Worm (Caenorhabditis elegans) whole organism, young adult: ENCODE results near the gene popl-1.

ENCODE experiments used
- B0019.2 ChIP-seq: fragments of 200-800 bp; sonication (Bioruptor generic); conservative IDR thresholded peaks from 2 replicates; pipeline ENCODE4 v1.3.6; 2022; ENCODE audit warnings: missing genetic modification reagents, missing genetic modification characterization, missing compliant biosample characterization
- D2030.7 ChIP-seq: fragments of 200-800 bp; sonication (Bioruptor generic); IDR thresholded peaks from 2 replicates; pipeline ENCODE4 v1.3.6; 2022; ENCODE audit warnings: missing genetic modification reagents, missing genetic modification characterization, missing compliant biosample characterization
- F10E7.11 ChIP-seq: sonication (generic microtip); optimal IDR thresholded peaks from 2 replicates; lab custom pipeline; 2017; ENCODE audit warnings: mild to moderate bottlenecking, missing genetic modification characterization, moderate library complexity, missing compliant biosample characterization
- F37B4.10 ChIP-seq: fragments of 200-800 bp; sonication (Bioruptor generic); IDR thresholded peaks from 2 replicates; pipeline ENCODE4 v1.3.6; 2022; ENCODE audit warnings: missing genetic modification characterization, missing compliant biosample characterization
- F39B2.1 ChIP-seq: fragments of 200-800 bp; sonication (Bioruptor generic); IDR thresholded peaks from 2 replicates; pipeline ENCODE4 v1.3.6; 2022; ENCODE audit warnings: missing genetic modification reagents, missing genetic modification characterization, missing compliant biosample characterization
- F57A8.1 ChIP-seq: fragments of 200-800 bp; sonication (Bioruptor generic); optimal IDR thresholded peaks from 2 replicates; lab custom pipeline; 2018; ENCODE audit warnings: mild to moderate bottlenecking, missing genetic modification characterization, moderate library complexity, missing compliant biosample characterization
- F57C9.4 ChIP-seq: sonication (generic microtip); optimal IDR thresholded peaks from 2 replicates; lab custom pipeline; 2017; ENCODE audit warnings: mild to moderate bottlenecking, missing genetic modification characterization, missing compliant biosample characterization
- Y53F4B.3 ChIP-seq: fragments of 200-800 bp; sonication (Bioruptor generic); IDR thresholded peaks from 2 replicates; pipeline ENCODE4 v1.3.6; 2022; ENCODE audit warnings: missing genetic modification reagents, missing genetic modification characterization, missing compliant biosample characterization
- Y95B8A.8 ChIP-seq: fragments of 200-800 bp; sonication (Bioruptor generic); IDR thresholded peaks from 2 replicates; pipeline ENCODE4 v1.3.6; 2022; ENCODE audit warnings: missing genetic modification reagents, missing genetic modification characterization, missing compliant biosample characterization
- atf-7 ChIP-seq: sonication (generic microtip); optimal IDR thresholded peaks from 2 replicates; lab custom pipeline; 2017; ENCODE audit warnings: mild to moderate bottlenecking, missing genetic modification characterization, missing compliant biosample characterization
- attf-3 ChIP-seq: fragments of 200-800 bp; sonication (Bioruptor generic); conservative IDR thresholded peaks from 2 replicates; pipeline ENCODE4 v1.3.6; 2022; ENCODE audit warnings: missing genetic modification reagents, missing genetic modification characterization, missing compliant biosample characterization
- bed-2 ChIP-seq: fragments of 200-800 bp; sonication (Bioruptor generic); IDR thresholded peaks from 2 replicates; pipeline ENCODE4 v1.3.6; 2022; ENCODE audit warnings: missing genetic modification reagents, missing genetic modification characterization, missing compliant biosample characterization
- cebp-1 ChIP-seq, 2 experiments: fragments of 200-800 bp in 1 of 2; sonication (Bioruptor generic) in 1 of 2; sonication (generic microtip) in 1 of 2; IDR thresholded peaks in 1 of 2; optimal IDR thresholded peaks in 1 of 2; 2 replicates each; pipeline versions ENCODE4 v1.3.6 to Lab custom; 2017 to 2022; ENCODE audit warnings: missing compliant biosample characterization in 2 of 2, missing genetic modification characterization in 2 of 2, mild to moderate bottlenecking in 1 of 2, missing genetic modification reagents in 1 of 2, moderate library complexity in 1 of 2
- ceh-58 ChIP-seq: fragments of 200-800 bp; sonication (Bioruptor generic); IDR thresholded peaks from 2 replicates; pipeline ENCODE4 v1.3.6; 2022; ENCODE audit warnings: missing genetic modification characterization, missing compliant biosample characterization
- chd-7 ChIP-seq: sonication (generic microtip); optimal IDR thresholded peaks from 2 replicates; lab custom pipeline; 2016; ENCODE audit warnings: mild to moderate bottlenecking, missing genetic modification characterization, moderate library complexity, missing compliant biosample characterization
- efl-1 ChIP-seq: fragments of 150-350 bp; optimal IDR thresholded peaks from 2 replicates; lab custom pipeline; 2014; ENCODE audit warnings: missing biosample characterization, missing genetic modification reagents, missing genetic modification characterization
- lin-40 ChIP-seq: sonication (generic microtip); optimal IDR thresholded peaks from 2 replicates; lab custom pipeline; 2016; ENCODE audit warnings: missing genetic modification characterization, mild to moderate bottlenecking, missing compliant biosample characterization, missing genotype, missing genetic modification reagents
- lin-54 ChIP-seq: fragments of 200-800 bp; sonication (Bioruptor generic); optimal IDR thresholded peaks from 2 replicates; lab custom pipeline; 2018; ENCODE audit warnings: mild to moderate bottlenecking, missing genetic modification characterization, missing compliant biosample characterization
- lsl-1 ChIP-seq: fragments of 200-800 bp; sonication (Bioruptor generic); optimal IDR thresholded peaks from 2 replicates; lab custom pipeline; 2018; ENCODE audit warnings: mild to moderate bottlenecking, missing genetic modification characterization, moderate library complexity, missing compliant biosample characterization
- madf-10 ChIP-seq: sonication (generic microtip); optimal IDR thresholded peaks from 2 replicates; lab custom pipeline; 2016; ENCODE audit warnings: mild to moderate bottlenecking, missing genetic modification characterization, missing compliant biosample characterization
- madf-6 ChIP-seq: fragments of 200-800 bp; sonication (Bioruptor generic); IDR thresholded peaks from 2 replicates; pipeline ENCODE4 v1.3.6; 2022; ENCODE audit warnings: missing genetic modification reagents, missing genetic modification characterization, missing compliant biosample characterization
- mcd-1 ChIP-seq: fragments of 200-800 bp; sonication (Bioruptor generic); IDR thresholded peaks from 2 replicates; pipeline ENCODE4 v1.3.6; 2022; ENCODE audit warnings: missing genetic modification reagents, missing genetic modification characterization, missing compliant biosample characterization
- nfya-1 ChIP-seq: sonication (generic microtip); optimal IDR thresholded peaks from 2 replicates; lab custom pipeline; 2017; ENCODE audit warnings: antibody characterized with exemption, missing compliant biosample characterization, missing genetic modification characterization, borderline replicate concordance; ENCODE audit not compliant: insufficient read depth
- nhr-90 ChIP-seq: sonication (generic microtip); optimal IDR thresholded peaks from 2 replicates; lab custom pipeline; 2016; ENCODE audit warnings: missing genotype, mild to moderate bottlenecking, missing genetic modification characterization, missing compliant biosample characterization
- rcor-1 ChIP-seq: fragments of 200-800 bp; sonication (Bioruptor generic); IDR thresholded peaks from 2 replicates; pipeline ENCODE4 v1.3.6; 2022; ENCODE audit warnings: missing genetic modification reagents, missing genetic modification characterization, missing compliant biosample characterization
- rec-8 ChIP-seq, 2 experiments: sonication (generic microtip); optimal IDR thresholded peaks; 2 replicates each; lab custom pipeline; 2016; ENCODE audit warnings: mild to moderate bottlenecking in 2 of 2, missing genetic modification characterization in 2 of 2, missing genetic modification reagents in 2 of 2, missing genotype in 2 of 2, missing biosample characterization in 1 of 2, missing compliant biosample characterization in 1 of 2, moderate library complexity in 1 of 2
- repo-1 ChIP-seq: sonication (generic microtip); optimal IDR thresholded peaks from 2 replicates; lab custom pipeline; 2017; ENCODE audit warnings: mild to moderate bottlenecking, missing genetic modification characterization, missing compliant biosample characterization
- sea-2 ChIP-seq: fragments of 200-800 bp; sonication (Bioruptor generic); IDR thresholded peaks from 2 replicates; pipeline ENCODE4 v1.3.6; 2022; ENCODE audit warnings: missing genetic modification characterization, missing compliant biosample characterization
- snpc-1.3 ChIP-seq: sonication (generic microtip); optimal IDR thresholded peaks from 2 replicates; lab custom pipeline; 2017; ENCODE audit warnings: missing genetic modification characterization, mild to moderate bottlenecking, missing compliant biosample characterization, antibody characterized with exemption, moderate library complexity, missing genotype, missing genetic modification reagents; ENCODE audit not compliant: insufficient read depth
- tbp1 ChIP-seq: fragments of 200-800 bp; sonication (Bioruptor generic); optimal IDR thresholded peaks from 2 replicates; lab custom pipeline; 2018; ENCODE audit warnings: mild to moderate bottlenecking, missing genetic modification characterization, missing compliant biosample characterization
- unc-130 ChIP-seq: sonication (generic microtip); optimal IDR thresholded peaks from 2 replicates; lab custom pipeline; 2016; ENCODE audit warnings: missing genetic modification reagents, missing genetic modification characterization, missing compliant biosample characterization
- xnd-1 ChIP-seq: sonication (generic microtip); optimal IDR thresholded peaks from 2 replicates; lab custom pipeline; 2016; ENCODE audit warnings: missing genotype, missing genetic modification reagents, missing genetic modification characterization, missing compliant biosample characterization
- ztf-28 ChIP-seq: fragments of 200-800 bp; sonication (Bioruptor generic); IDR thresholded peaks from 2 replicates; pipeline ENCODE4 v1.3.6; 2022; ENCODE audit warnings: missing genetic modification reagents, missing genetic modification characterization, missing compliant biosample characterization
- ztf-6 ChIP-seq: fragments of 200-800 bp; sonication (Bioruptor generic); IDR thresholded peaks from 2 replicates; pipeline ENCODE4 v1.3.6; 2022; ENCODE audit warnings: missing genetic modification reagents, missing genetic modification characterization, missing compliant biosample characterization

The popl-1 gene

DNA sequence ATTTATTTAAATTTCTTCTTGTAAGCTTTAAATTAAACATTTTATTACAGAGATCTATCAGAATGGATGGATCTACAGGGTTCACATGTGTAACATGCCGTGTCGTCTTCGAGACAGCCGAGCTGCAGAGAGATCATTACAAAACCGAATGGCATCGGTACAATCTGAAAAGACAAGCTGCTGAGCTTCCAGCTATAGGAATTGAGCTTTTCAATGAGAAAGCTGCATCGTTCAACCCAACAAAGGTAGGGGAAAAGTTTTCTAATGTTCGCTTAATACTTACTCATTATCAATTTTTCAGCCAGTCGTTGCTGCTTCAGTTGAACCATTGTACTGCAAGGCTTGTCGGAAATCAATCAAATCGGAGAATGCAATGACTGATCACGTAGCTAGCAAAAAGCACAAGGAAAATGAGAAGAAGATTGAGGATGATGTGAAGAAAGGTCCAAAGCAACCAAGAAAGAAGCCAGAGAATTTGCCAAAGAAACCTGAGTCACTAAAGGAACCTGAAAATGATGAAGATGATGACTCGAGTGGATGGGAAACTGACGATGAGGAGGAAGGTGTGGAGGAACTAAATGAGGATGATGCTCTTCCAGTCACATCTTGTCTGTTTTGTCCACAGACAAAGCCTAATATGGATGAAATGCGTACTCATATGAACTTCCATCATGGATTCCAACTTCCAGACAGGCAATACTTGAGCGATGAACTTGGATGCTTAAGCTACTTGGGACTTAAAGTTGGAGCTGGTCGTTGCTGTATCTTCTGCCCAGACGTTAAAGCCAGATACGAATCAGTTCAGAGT lies 48.9 kb downstream of the popl-1 start, which contains the start of gene znf-622:
Gene znf-622, plus strand, starts transcription at position 51 of the 808 bp plus-strand sequence.
- TF ChIP-seq ceh-58 (GFP tag; lab: Robert Waterston, UW): no peak
- no peak for TF ChIP-seq F57C9.4
- no peak for TF ChIP-seq tbp1 (GFP tag; lab: Kevin White, UChicago)
- TF ChIP-seq, all 124 proteins: peak for 0

DNA sequence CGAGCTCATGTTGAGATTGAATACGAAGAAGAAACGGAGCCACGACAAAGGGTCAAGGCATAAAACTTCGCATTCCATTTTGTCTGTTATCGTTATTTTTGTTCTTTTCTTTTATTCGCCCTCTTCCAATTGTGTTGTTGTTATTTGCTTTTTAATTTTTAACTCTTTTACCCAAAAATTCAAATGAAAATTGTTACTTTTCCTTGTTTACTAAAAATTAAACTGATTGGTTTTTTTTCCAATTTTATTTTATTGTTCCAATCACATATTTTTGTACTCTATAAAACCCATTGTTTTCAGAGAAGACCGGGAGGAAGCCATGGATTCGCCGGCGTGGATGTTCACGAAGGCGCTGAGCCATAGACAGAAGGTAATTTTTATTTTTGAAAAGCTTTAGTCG lies 50.3 kb downstream of the popl-1 start, which contains the start of gene C16A3.5:
Gene C16A3.5, plus strand, starts transcription at position 301 of the 400 bp plus-strand sequence.
- TF ChIP-seq atf-7 (tag; lab: Kevin White, UChicago) (no peak), mcd-1 (0 out of 2 replicates have a peak, but pooled peaks have one; percentile 11)

DNA sequence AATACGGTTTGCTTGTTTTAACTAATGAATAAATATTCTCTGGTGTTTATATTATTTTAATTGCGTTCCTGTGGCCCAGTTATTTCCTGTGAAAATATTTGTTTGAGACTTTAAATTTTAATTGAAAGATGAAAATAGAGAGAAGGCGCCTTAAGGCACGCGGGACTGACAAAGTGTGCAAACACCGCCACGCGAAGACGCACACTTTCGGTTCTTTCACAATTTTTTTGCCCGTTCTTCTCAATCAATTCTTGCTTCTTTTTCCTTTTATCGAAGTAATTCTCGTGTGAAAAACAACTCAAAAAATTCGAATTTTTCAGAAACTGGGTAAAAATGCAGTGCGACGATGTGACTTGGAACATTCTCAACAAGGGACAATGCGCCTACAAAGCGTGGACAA lies 51.6 kb downstream of the popl-1 start, which contains the start of gene C16A3.6:
Gene C16A3.6, plus strand, starts transcription at position 84 of the 400 bp plus-strand sequence.
- peak; percentile 4 for TF ChIP-seq lin-40 (tag; lab: Kevin White, UChicago)
- TF ChIP-seq rec-8 (tag; optimal IDR thresholded peaks at IDR 0.05; lab: Kevin White, UChicago): no peak
- TF ChIP-seq xnd-1 (tag; lab: Kevin White, UChicago): no peak
- no peak for TF ChIP-seq ztf-6 (GFP tag; lab: Robert Waterston, UW)
- TF ChIP-seq bed-2: no peak
- TF ChIP-seq unc-130: no peak
- TF ChIP-seq madf-10 (tag; lab: Kevin White, UChicago): no peak
- no peak for TF ChIP-seq sea-2
- TF ChIP-seq nfya-1: no peak
- TF ChIP-seq Y95B8A.8 (GFP tag; lab: Robert Waterston, UW): 0 out of 2 replicates have a peak, but pooled peaks have one; percentile 19
- no peak for TF ChIP-seq cebp-1 (GFP tag; IDR thresholded peaks at IDR 0.05; lab: Robert Waterston, UW)
- TF ChIP-seq cebp-1 (tag; optimal IDR thresholded peaks at IDR 0.05; lab: Kevin White, UChicago): peak; percentile 72
- TF ChIP-seq attf-3 (GFP tag; lab: Robert Waterston, UW): no peak
- TF ChIP-seq B0019.2: no peak
- no peak for TF ChIP-seq F57C9.4
- TF ChIP-seq F10E7.11 (tag; lab: Kevin White, UChicago): no peak
- no peak for TF ChIP-seq lin-54 (GFP tag; lab: Kevin White, UChicago)
- TF ChIP-seq F57A8.1 (GFP tag; lab: Kevin White, UChicago): no peak
- TF ChIP-seq madf-6 (GFP tag; lab: Robert Waterston, UW): no peak
- peak; percentile 25 for TF ChIP-seq lsl-1
- TF ChIP-seq nhr-90 (tag; lab: Kevin White, UChicago): no peak
- TF ChIP-seq efl-1 (GFP tag; lab: Kevin White, UChicago): peak; percentile 39
- TF ChIP-seq F39B2.1 (GFP tag; lab: Robert Waterston, UW): no peak
- TF ChIP-seq D2030.7: 0 out of 2 replicates have a peak, but pooled peaks have one; percentile 19
- TF ChIP-seq chd-7: no peak
- no peak for TF ChIP-seq ztf-28 (GFP tag; lab: Robert Waterston, UW)
- peak; percentile 15 for TF ChIP-seq tbp1 (GFP tag; lab: Kevin White, UChicago)
- 0 out of 2 replicates have a peak, but pooled peaks have one; percentile 17 for TF ChIP-seq rcor-1 (GFP tag; lab: Robert Waterston, UW)
- TF ChIP-seq F37B4.10 (GFP tag; lab: Robert Waterston, UW): no peak
- no peak for TF ChIP-seq Y53F4B.3 (GFP tag; lab: Robert Waterston, UW)
- TF ChIP-seq repo-1 (tag; lab: Kevin White, UChicago): peak; percentile 27
- TF ChIP-seq snpc-1.3 (tag; lab: Kevin White, UChicago): peak; percentile 13
